Worm (Caenorhabditis elegans): ENCODE measurements around the gene apc-10.

Gene apc-10

DNA sequence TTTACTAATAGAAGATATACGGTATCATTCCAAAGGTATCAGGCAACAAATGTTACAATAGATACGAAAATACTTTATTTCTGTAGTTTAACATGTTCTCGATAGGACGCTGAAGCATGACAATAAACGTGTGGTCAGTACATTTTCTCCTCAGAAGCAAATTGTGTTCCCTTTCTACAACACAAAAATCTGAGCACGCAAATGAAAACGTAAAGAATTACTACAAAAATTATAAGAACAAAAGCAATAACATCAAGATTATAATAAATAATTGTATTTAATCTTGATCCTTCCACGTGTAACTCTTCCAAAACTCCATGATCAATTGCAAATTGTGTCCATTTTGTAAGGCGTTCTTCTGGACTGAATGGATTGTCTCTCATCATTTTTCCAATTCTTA lies 46.4 kb downstream of the apc-10 start:
- TF ChIP-seq mls-2 (tag; optimal IDR thresholded peaks at IDR 0.05) (no peak), mab-5 (tag; optimal IDR thresholded peaks at IDR 0.05) (no peak), ces-1 (GFP tag; optimal IDR thresholded peaks at IDR 0.05) (no peak), mep-1 (tag; optimal IDR thresholded peaks at IDR 0.05) (no peak), elt-3 (tag; optimal IDR thresholded peaks at IDR 0.05) (no peak), ceh-39 (tag; optimal IDR thresholded peaks at IDR 0.05) (no peak), lin-32 (GFP tag; optimal IDR thresholded peaks at IDR 0.05) (no peak), pha-4 (tag; optimal IDR thresholded peaks at IDR 0.05) (no peak), nhr-237 (tag; optimal IDR thresholded peaks at IDR 0.05) (no peak)

ce11 chrV:10379293-10379692 lies 46.9 kb downstream of the apc-10 start, which contains the start of gene AC3.12:
AC3.12 (minus strand) TSS chrV:10379393.
- no peak for TF ChIP-seq ham-2 (GFP tag; optimal IDR thresholded peaks at IDR 0.05)
- TF ChIP-seq ztf-11 (tag; optimal IDR thresholded peaks at IDR 0.05): no peak
- no peak for TF ChIP-seq mep-1 (tag; optimal IDR thresholded peaks at IDR 0.05)
- TF ChIP-seq unc-39 (tag; optimal IDR thresholded peaks at IDR 0.05): no peak

Measured in whole organism, mixed stage, embryonic.